Fruit fly (Drosophila melanogaster): ENCODE measurements around the gene CG32507.

dm6 chrX:20731492-20731891 is 49.5 kb downstream of the CG32507 start:
- TF ChIP-seq Hr96 (GFP tag; optimal IDR thresholded peaks at IDR 0.05) (no peak), Mnt (GFP tag; optimal IDR thresholded peaks at IDR 0.05) (no peak)
